Worm (Caenorhabditis elegans) whole organism, late embryonic: ENCODE data around the gene sru-48.

ENCODE experiments used
- C38D4.7 ChIP-seq: fragments of 200-800 bp; sonication (Bioruptor generic); optimal IDR thresholded peaks from 2 replicates; lab custom pipeline; 2018; ENCODE audit warnings: mild to moderate bottlenecking, missing genetic modification characterization, moderate library complexity, missing compliant biosample characterization
- Y22D7AL.16 ChIP-seq: sonication (generic microtip); optimal IDR thresholded peaks from 2 replicates; lab custom pipeline; 2016; ENCODE audit warnings: missing genetic modification characterization, missing compliant biosample characterization
- ama-1 ChIP-seq: fragments of 150-350 bp; optimal IDR thresholded peaks from 2 replicates; lab custom pipeline; 2014
- ceh-9 ChIP-seq: sonication (generic microtip); optimal IDR thresholded peaks from 2 replicates; lab custom pipeline; 2016; ENCODE audit warnings: mild to moderate bottlenecking, missing genetic modification characterization, inconsistent platforms, missing compliant biosample characterization
- nhr-11 ChIP-seq: fragments of 150-350 bp; optimal IDR thresholded peaks from 2 replicates; lab custom pipeline; 2014; ENCODE audit warnings: missing biosample characterization, missing genetic modification characterization
- pat-9 ChIP-seq: fragments of 200-800 bp; sonication (Bioruptor generic); optimal IDR thresholded peaks from 2 replicates; lab custom pipeline; 2018; ENCODE audit warnings: mild to moderate bottlenecking, missing genetic modification characterization, moderate library complexity, missing compliant biosample characterization
- rnt-1 ChIP-seq: sonication (generic microtip); optimal IDR thresholded peaks from 2 replicates; lab custom pipeline; 2016; ENCODE audit warnings: missing genetic modification characterization, missing compliant biosample characterization
- sox-4 ChIP-seq: sonication (generic microtip); optimal IDR thresholded peaks from 2 replicates; lab custom pipeline; 2017; ENCODE audit warnings: mild to moderate bottlenecking, missing genetic modification characterization, inconsistent platforms, missing compliant biosample characterization
- unc-55 ChIP-seq: sonication (generic microtip); optimal IDR thresholded peaks from 2 replicates; lab custom pipeline; 2017; ENCODE audit warnings: missing biosample characterization, missing genetic modification reagents, missing genetic modification characterization
- zip-5 ChIP-seq: sonication (generic microtip); optimal IDR thresholded peaks from 2 replicates; lab custom pipeline; 2016; ENCODE audit warnings: missing genetic modification characterization, missing compliant biosample characterization

- TF ChIP-seq zip-5 (tag; lab: Kevin White, UChicago) (no peak), unc-55 (GFP tag; lab: Kevin White, UChicago) (no peak), C38D4.7 (GFP tag; lab: Kevin White, UChicago) (no peak), pat-9 (no peak), rnt-1 (tag; lab: Kevin White, UChicago) (no peak), ceh-9 (tag; lab: Kevin White, UChicago) (no peak), sox-4 (tag; lab: Kevin White, UChicago) (no peak), Y22D7AL.16 (tag; lab: Kevin White, UChicago) (no peak), nhr-11 (tag; lab: Kevin White, UChicago) (no peak), ama-1 (no peak)
Measured at ce11 chrX:5154278-5154677, 25.7 kb upstream of the sru-48 start, which contains the start of gene C31H2.3.
